ENCODE assay signal across 6 worm cellular contexts in genomic region chrII:2099139-2099976, ce11.
TF ChIP-seq lines count a peak whose summit lies in the region.

TSS of gene math-42 (plus strand) at chrII:2099926.

TF ChIP-seq in whole organism, L1 larva, 84 proteins besides CTCF, POLR2A, EP300 and RAD21:
- peak; percentile 38 for TF ChIP-seq elt-2 (tag; optimal IDR thresholded peaks at IDR 0.05; lab: Kevin White, UChicago)
- no peak for TF ChIP-seq nhr-237 (tag; optimal IDR thresholded peaks at IDR 0.05; lab: Kevin White, UChicago)

TF ChIP-seq in whole organism, L2 larva, 48 proteins besides CTCF, POLR2A, EP300 and RAD21:
- TF ChIP-seq fos-1 (tag; optimal IDR thresholded peaks at IDR 0.05; lab: Kevin White, UChicago) (peak; percentile 76), nhr-77 (tag; optimal IDR thresholded peaks at IDR 0.05; lab: Kevin White, UChicago) (no peak)

TF ChIP-seq in whole organism, L3 larva, 47 proteins besides CTCF, POLR2A, EP300 and RAD21:
- TF ChIP-seq ztf-11 (tag; optimal IDR thresholded peaks at IDR 0.05; lab: Kevin White, UChicago) (no peak), mml-1 (tag; optimal IDR thresholded peaks at IDR 0.05; lab: Kevin White, UChicago) (no peak), unc-62 (GFP tag; optimal IDR thresholded peaks at IDR 0.05; lab: Kevin White, UChicago) (no peak), lin-15B (tag; optimal IDR thresholded peaks at IDR 0.05; lab: Kevin White, UChicago) (no peak), eor-1 (tag; optimal IDR thresholded peaks at IDR 0.05; lab: Kevin White, UChicago) (no peak), pqm-1 (tag; optimal IDR thresholded peaks at IDR 0.05; lab: Kevin White, UChicago) (no peak), elt-2 (tag; optimal IDR thresholded peaks at IDR 0.05; lab: Kevin White, UChicago) (peak; percentile 60)

TF ChIP-seq in whole organism, L4 larva, 104 proteins besides CTCF, POLR2A, EP300 and RAD21:
- TF ChIP-seq skn-1 (tag; optimal IDR thresholded peaks at IDR 0.05; lab: Kevin White, UChicago) = no peak
- TF ChIP-seq pqm-1 (tag; optimal IDR thresholded peaks at IDR 0.05; lab: Kevin White, UChicago) = peak; percentile 52
- TF ChIP-seq madf-5 (GFP tag; IDR thresholded peaks at IDR 0.05; lab: Robert Waterston, UW) = no peak
- no peak for TF ChIP-seq daf-12 (tag; optimal IDR thresholded peaks at IDR 0.05; lab: Kevin White, UChicago)
- TF ChIP-seq madf-9 (GFP tag; conservative IDR thresholded peaks at IDR 0.05; lab: Robert Waterston, UW) = no peak
- TF ChIP-seq lin-39 (tag; optimal IDR thresholded peaks at IDR 0.05; lab: Kevin White, UChicago) = no peak
- TF ChIP-seq tag-97 (GFP tag; IDR thresholded peaks at IDR 0.05; lab: Robert Waterston, UW) = no peak
- TF ChIP-seq dmd-6 (GFP tag; IDR thresholded peaks at IDR 0.05; lab: Robert Waterston, UW) = peak; percentile 9; the same call in 1 of the 2 replicates
- TF ChIP-seq Y105C5A.15 (GFP tag; IDR thresholded peaks at IDR 0.05; lab: Robert Waterston, UW) = no peak
- peak; percentile 57 for TF ChIP-seq aha-1 (tag; lab: Kevin White, UChicago)
- no peak for TF ChIP-seq daf-16 (GFP tag; optimal IDR thresholded peaks at IDR 0.05; lab: Kevin White, UChicago)
- TF ChIP-seq daf-16 (tag; optimal IDR thresholded peaks at IDR 0.05; lab: Kevin White, UChicago) = peak; percentile 63
- TF ChIP-seq mes-2 (tag; optimal IDR thresholded peaks at IDR 0.05; lab: Kevin White, UChicago; ENCODE audit: poor library complexity, severe bottlenecking) = no peak
- no peak for TF ChIP-seq fkh-10 (GFP tag; optimal IDR thresholded peaks at IDR 0.05; lab: Kevin White, UChicago)
- TF ChIP-seq zfp-2 (tag; optimal IDR thresholded peaks at IDR 0.05; lab: Kevin White, UChicago) = no peak
- TF ChIP-seq pha-4 (GFP tag; IDR thresholded peaks at IDR 0.05; lab: Robert Waterston, UW) = no peak
- TF ChIP-seq pha-4 (tag; optimal IDR thresholded peaks at IDR 0.05; lab: Kevin White, UChicago) = no peak
- no peak for TF ChIP-seq nhr-11 (tag; optimal IDR thresholded peaks at IDR 0.05; lab: Kevin White, UChicago)
- no peak for TF ChIP-seq nhr-76 (tag; optimal IDR thresholded peaks at IDR 0.05; lab: Kevin White, UChicago)
- TF ChIP-seq nhr-42 (GFP tag; IDR thresholded peaks at IDR 0.05; lab: Robert Waterston, UW) = no peak
- TF ChIP-seq nhr-28 (tag; optimal IDR thresholded peaks at IDR 0.05; lab: Kevin White, UChicago) = peak; percentile 31
- TF ChIP-seq ZK337.2 (GFP tag; IDR thresholded peaks at IDR 0.05; lab: Robert Waterston, UW) = no peak
- no peak for TF ChIP-seq mdt-29 (GFP tag; IDR thresholded peaks at IDR 0.05; lab: Robert Waterston, UW)
- no peak for TF ChIP-seq Y48G9A.11 (GFP tag; IDR thresholded peaks at IDR 0.05; lab: Robert Waterston, UW)
- TF ChIP-seq F49E8.2 (tag; optimal IDR thresholded peaks at IDR 0.05; lab: Kevin White, UChicago; ENCODE audit: borderline replicate concordance) = no peak
- peak in 1 of 2 experiments; percentile 62 for TF ChIP-seq unc-62 (GFP tag; optimal IDR thresholded peaks at IDR 0.05 in 1 of 2; lab: Kevin White, UChicago)
- TF ChIP-seq unc-62 (tag; optimal IDR thresholded peaks at IDR 0.05; lab: Kevin White, UChicago) = no peak
TF ChIP-seq in whole organism, L4 larva: peak in this region for 6.

TF ChIP-seq in whole organism, late embryonic, 69 proteins besides CTCF, POLR2A, EP300 and RAD21:
- TF ChIP-seq elt-2 (tag; optimal IDR thresholded peaks at IDR 0.05; lab: Kevin White, UChicago) = peak; percentile 46
- no peak for TF ChIP-seq hlh-15 (tag; optimal IDR thresholded peaks at IDR 0.05; lab: Kevin White, UChicago)
- no peak for TF ChIP-seq mec-3 (tag; optimal IDR thresholded peaks at IDR 0.05; lab: Kevin White, UChicago; ENCODE audit: borderline replicate concordance)
- no peak for TF ChIP-seq tbx-2 (tag; optimal IDR thresholded peaks at IDR 0.05; lab: Kevin White, UChicago)
- no peak for TF ChIP-seq C08G9.2 (tag; optimal IDR thresholded peaks at IDR 0.05; lab: Kevin White, UChicago)
TF ChIP-seq in whole organism, late embryonic: peak in this region for 1.

TF ChIP-seq in whole organism, young adult, 124 proteins besides CTCF, POLR2A, EP300 and RAD21:
- TF ChIP-seq nhr-80 (tag; optimal IDR thresholded peaks at IDR 0.05; lab: Kevin White, UChicago) (peak; percentile 27), ZK185.1 (tag; optimal IDR thresholded peaks at IDR 0.05; lab: Kevin White, UChicago; ENCODE audit: poor library complexity, severe bottlenecking) (no peak), cebp-2 (GFP tag; IDR thresholded peaks at IDR 0.05; lab: Robert Waterston, UW) (no peak), zfh-2 (GFP tag; conservative IDR thresholded peaks at IDR 0.05; lab: Robert Waterston, UW) (no peak), C17E4.6 (GFP tag; IDR thresholded peaks at IDR 0.05; lab: Robert Waterston, UW) (no peak), Y79H2A.3 (GFP tag; conservative IDR thresholded peaks at IDR 0.05; lab: Robert Waterston, UW) (no peak)
